Worm (Caenorhabditis elegans) whole organism, L4 larva: Measurements from ENCODE around the gene scly-1.
A peak's percentile ranks its signal among the peaks of the same experiment; 100 is the strongest.

Experiments used
- F44E2.7 ChIP-seq: fragments of 200-800 bp; sonication (Bioruptor generic); IDR thresholded peaks from 2 replicates; pipeline ENCODE4 v2.1.2; 2022; ENCODE audit warnings: missing genetic modification characterization, missing compliant biosample characterization
- R02D3.7 ChIP-seq: fragments of 150-350 bp; sonication (generic microtip); optimal IDR thresholded peaks from 3 replicates; lab custom pipeline; 2014; ENCODE audit warnings: missing biosample characterization, missing genetic modification characterization
- T20F7.1 ChIP-seq: fragments of 200-800 bp; sonication (Bioruptor generic); optimal IDR thresholded peaks from 2 replicates; lab custom pipeline; 2018; ENCODE audit warnings: mild to moderate bottlenecking, missing genetic modification characterization, missing compliant biosample characterization
- Y5F2A.4 ChIP-seq: fragments of 200-800 bp; sonication (Bioruptor generic); optimal IDR thresholded peaks from 2 replicates; lab custom pipeline; 2018; ENCODE audit warnings: mild to moderate bottlenecking, missing genetic modification characterization, missing compliant biosample characterization
- ZK337.2 ChIP-seq: fragments of 200-800 bp; sonication (Bioruptor generic); IDR thresholded peaks from 2 replicates; pipeline ENCODE4 v1.3.6; 2022; ENCODE audit warnings: missing genetic modification reagents, missing genetic modification characterization, missing compliant biosample characterization
- aha-1 ChIP-seq: fragments of 150-350 bp; peaks from one replicate; lab custom pipeline; 2014; ENCODE audit warnings: missing biosample characterization, missing genetic modification characterization
- arid-1 ChIP-seq: fragments of 200-800 bp; sonication (Bioruptor generic); conservative IDR thresholded peaks from 2 replicates; pipeline ENCODE4 v1.3.6; 2022; ENCODE audit warnings: missing genetic modification reagents, missing genetic modification characterization, missing compliant biosample characterization
- ceh-28 ChIP-seq: fragments of 150-350 bp; optimal IDR thresholded peaks from 2 replicates; lab custom pipeline; 2014; ENCODE audit warnings: missing biosample characterization, missing genetic modification reagents, missing genetic modification characterization
- ceh-82 ChIP-seq: sonication (generic microtip); optimal IDR thresholded peaks from 2 replicates; lab custom pipeline; 2017; ENCODE audit warnings: missing biosample characterization, missing genetic modification characterization
- ctbp-1 ChIP-seq: fragments of 200-800 bp; sonication (Bioruptor generic); IDR thresholded peaks from 2 replicates; pipeline ENCODE4 v1.3.6; 2022; ENCODE audit warnings: missing genetic modification reagents, missing genetic modification characterization, missing compliant biosample characterization
- daf-16 ChIP-seq, 3 experiments: sonication (generic microtip); optimal IDR thresholded peaks; 2 replicates each; lab custom pipeline; 2016 to 2017; ENCODE audit warnings: missing genetic modification characterization in 3 of 3, missing genetic modification reagents in 3 of 3, mild to moderate bottlenecking in 2 of 3, missing compliant biosample characterization in 2 of 3, missing biosample characterization in 1 of 3, moderate library complexity in 1 of 3
- dmd-6 ChIP-seq: fragments of 200-800 bp; sonication (Bioruptor generic); IDR thresholded peaks from 2 replicates; pipeline ENCODE4 v1.3.6; 2022; ENCODE audit warnings: missing genetic modification reagents, missing genetic modification characterization, missing compliant biosample characterization
- dve-1 ChIP-seq: sonication (generic microtip); optimal IDR thresholded peaks from 2 replicates; lab custom pipeline; 2017; ENCODE audit warnings: antibody characterized with exemption, mild to moderate bottlenecking, missing genetic modification characterization, missing compliant biosample characterization; ENCODE audit not compliant: insufficient read depth
- fos-1 ChIP-seq: fragments of 150-350 bp; optimal IDR thresholded peaks from 2 replicates; lab custom pipeline; 2014; ENCODE audit warnings: missing biosample characterization, missing genetic modification characterization
- hlh-11 ChIP-seq: fragments of 200-800 bp; sonication (Bioruptor generic); optimal IDR thresholded peaks from 2 replicates; lab custom pipeline; 2018; ENCODE audit warnings: mild to moderate bottlenecking, missing genetic modification characterization, missing compliant biosample characterization
- hlh-30 ChIP-seq: sonication (generic microtip); optimal IDR thresholded peaks from 2 replicates; lab custom pipeline; 2017; ENCODE audit warnings: antibody characterized with exemption, mild to moderate bottlenecking, missing genetic modification characterization, missing compliant biosample characterization; ENCODE audit not compliant: insufficient read depth
- hmg-1.1 ChIP-seq: fragments of 200-800 bp; sonication (Bioruptor generic); IDR thresholded peaks from 2 replicates; pipeline ENCODE4 v1.3.6; 2022; ENCODE audit warnings: missing genetic modification reagents, missing genetic modification characterization, missing compliant biosample characterization
- jun-1 ChIP-seq: fragments of 150-350 bp; optimal IDR thresholded peaks from 2 replicates; lab custom pipeline; 2014; ENCODE audit warnings: missing biosample characterization, missing genetic modification reagents, missing genetic modification characterization
- lin-1 ChIP-seq: fragments of 200-800 bp; sonication (Bioruptor generic); IDR thresholded peaks from 2 replicates; pipeline ENCODE4 v1.3.6; 2022; ENCODE audit warnings: missing genetic modification reagents, missing genetic modification characterization, missing compliant biosample characterization
- lin-29 ChIP-seq: fragments of 200-800 bp; sonication (Bioruptor generic); IDR thresholded peaks from 2 replicates; pipeline ENCODE4 v1.3.6; 2022; ENCODE audit warnings: missing genetic modification reagents, missing genetic modification characterization, missing compliant biosample characterization
- lin-38 ChIP-seq: fragments of 200-800 bp; sonication (Bioruptor generic); IDR thresholded peaks from 2 replicates; pipeline ENCODE4 v1.3.6; 2022; ENCODE audit warnings: missing genetic modification reagents, missing genetic modification characterization, missing compliant biosample characterization
- lin-39 ChIP-seq: fragments of 150-350 bp; optimal IDR thresholded peaks from 2 replicates; lab custom pipeline; 2014; ENCODE audit warnings: missing biosample characterization, missing genetic modification reagents, missing genetic modification characterization
- lsy-2 ChIP-seq, 2 experiments: fragments of 150-350 bp in 1 of 2; sonication (generic microtip) in 1 of 2; optimal IDR thresholded peaks; 2 replicates each; lab custom pipeline; 2014 to 2017; ENCODE audit warnings: missing biosample characterization in 2 of 2, missing genetic modification characterization in 2 of 2
- madf-9 ChIP-seq: fragments of 200-800 bp; sonication (Bioruptor generic); conservative IDR thresholded peaks from 2 replicates; pipeline ENCODE4 v1.3.6; 2022; ENCODE audit warnings: missing genetic modification reagents, missing genetic modification characterization, missing compliant biosample characterization
- mdl-1 ChIP-seq, 2 experiments: fragments of 150-350 bp in 1 of 2; sonication (generic microtip) in 1 of 2; optimal IDR thresholded peaks; 2 replicates each; lab custom pipeline; 2014 to 2017; ENCODE audit warnings: missing biosample characterization in 2 of 2, missing genetic modification characterization in 2 of 2
- mep-1 ChIP-seq: fragments of 150-350 bp; sonication (generic microtip); optimal IDR thresholded peaks from 3 replicates; lab custom pipeline; 2014; ENCODE audit warnings: missing biosample characterization, missing genetic modification characterization
- mes-2 ChIP-seq: sonication (generic microtip); optimal IDR thresholded peaks from 2 replicates; lab custom pipeline; 2016; ENCODE audit warnings: missing genotype, mild to moderate bottlenecking, missing genetic modification characterization, missing compliant biosample characterization; ENCODE audit not compliant: poor library complexity, severe bottlenecking
- mxl-2 ChIP-seq: fragments of 200-800 bp; sonication (Bioruptor generic); conservative IDR thresholded peaks from 2 replicates; pipeline ENCODE4 v1.3.6; 2022; ENCODE audit warnings: missing genetic modification reagents, missing genetic modification characterization, missing compliant biosample characterization
- nhr-237 ChIP-seq: sonication (generic microtip); optimal IDR thresholded peaks from 2 replicates; lab custom pipeline; 2017; ENCODE audit warnings: missing biosample characterization, missing genetic modification characterization
- nhr-25 ChIP-seq: sonication (generic microtip); optimal IDR thresholded peaks from 2 replicates; lab custom pipeline; 2017; ENCODE audit warnings: missing genetic modification characterization, mild to moderate bottlenecking, missing compliant biosample characterization, antibody characterized with exemption, moderate library complexity, borderline replicate concordance; ENCODE audit not compliant: insufficient read depth
- nhr-28 ChIP-seq: fragments of 150-350 bp; optimal IDR thresholded peaks from 2 replicates; lab custom pipeline; 2014; ENCODE audit warnings: missing biosample characterization, missing genetic modification characterization
- nhr-6 ChIP-seq: fragments of 150-350 bp; optimal IDR thresholded peaks from 2 replicates; lab custom pipeline; 2014; ENCODE audit warnings: missing biosample characterization, missing genetic modification characterization
- rbr-2 ChIP-seq: sonication (generic microtip); optimal IDR thresholded peaks from 2 replicates; lab custom pipeline; 2016; ENCODE audit warnings: missing genotype, missing genetic modification characterization, missing compliant biosample characterization
- unc-62 ChIP-seq, 3 experiments: fragments of 150-350 bp in 1 of 3; sonication (generic microtip); optimal IDR thresholded peaks in 2 of 3; peaks in 1 of 3; 1 replicate in 1 of 3; 2 replicates in 2 of 3; lab custom pipeline; 2014 to 2017; ENCODE audit warnings: missing biosample characterization in 3 of 3, missing genetic modification characterization in 3 of 3, missing genetic modification reagents in 3 of 3, missing genotype in 1 of 3
- zfp-2 ChIP-seq: sonication (generic microtip); optimal IDR thresholded peaks from 2 replicates; lab custom pipeline; 2016; ENCODE audit warnings: mild to moderate bottlenecking, missing genetic modification characterization, missing compliant biosample characterization
- ztf-7 ChIP-seq: fragments of 150-350 bp; optimal IDR thresholded peaks from 2 replicates; lab custom pipeline; 2014; ENCODE audit warnings: missing biosample characterization, missing genetic modification characterization

Gene scly-1

DNA sequence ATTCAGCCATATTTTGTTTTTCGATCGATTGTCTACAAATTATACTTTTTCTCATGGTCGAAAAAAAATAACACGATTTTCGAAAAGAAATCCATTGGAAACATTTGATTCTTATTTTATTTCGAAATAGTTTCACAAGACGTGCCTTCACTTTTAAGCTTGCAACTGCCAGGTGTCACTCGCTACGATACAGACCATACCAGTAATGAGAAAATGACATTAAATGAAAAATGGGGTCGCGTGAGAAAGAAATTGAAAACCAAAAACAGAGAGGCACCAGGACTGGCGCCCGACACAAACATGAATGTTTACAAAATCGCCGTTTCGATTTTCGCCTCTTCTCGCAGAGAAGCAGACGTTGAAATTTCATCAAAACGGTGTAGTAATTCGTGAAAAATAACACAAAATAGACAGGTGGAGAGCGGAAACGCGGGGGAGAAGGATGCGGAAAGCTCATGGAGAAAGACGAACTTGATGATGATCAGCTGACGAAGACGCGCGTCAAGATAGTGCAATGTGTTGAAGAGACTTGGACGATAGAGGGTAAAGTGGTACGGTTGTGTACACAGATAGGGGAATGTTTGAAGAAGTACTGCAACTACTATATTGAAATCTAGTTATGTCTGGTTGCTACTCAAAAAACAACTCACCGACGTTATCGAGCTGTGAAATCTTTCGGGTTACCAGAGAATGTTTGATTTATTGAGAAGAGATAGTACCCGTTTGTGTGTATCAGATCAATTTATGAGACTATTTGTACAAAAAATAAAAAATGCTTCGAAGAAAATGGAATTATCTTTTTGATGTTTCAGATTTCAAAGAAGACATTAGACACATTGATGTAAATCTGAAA, 44.6 kb downstream of the scly-1 start:
- TF ChIP-seq lin-39 (tag; lab: Kevin White, UChicago): no peak
- TF ChIP-seq F44E2.7: no peak
- TF ChIP-seq nhr-25 (tag; lab: Kevin White, UChicago): no peak
- TF ChIP-seq ZK337.2: no peak
- TF ChIP-seq mdl-1 (tag; optimal IDR thresholded peaks at IDR 0.05; lab: Kevin White, UChicago): peak in 1 of 2 experiments; percentile 27
- TF ChIP-seq jun-1: no peak
- TF ChIP-seq madf-9 (GFP tag; lab: Robert Waterston, UW): peak; percentile 49; the same call in 1 of the 2 replicates
- TF ChIP-seq nhr-237 (tag; lab: Kevin White, UChicago): no peak
- peak; percentile 32; the same call in 1 of the 2 replicates for TF ChIP-seq hmg-1.1 (GFP tag; lab: Robert Waterston, UW)
- TF ChIP-seq zfp-2 (tag; lab: Kevin White, UChicago): no peak
- no peak for TF ChIP-seq R02D3.7 (tag; lab: Kevin White, UChicago)
- peak; percentile 49 for TF ChIP-seq hlh-30 (tag; lab: Kevin White, UChicago)
- no peak for TF ChIP-seq arid-1 (GFP tag; lab: Robert Waterston, UW)
- TF ChIP-seq T20F7.1 (GFP tag; lab: Kevin White, UChicago): no peak
- TF ChIP-seq lin-38: no peak
- TF ChIP-seq hlh-11 (tag; lab: Kevin White, UChicago): peak; percentile 59
- TF ChIP-seq rbr-2 (tag; lab: Kevin White, UChicago): no peak
- TF ChIP-seq nhr-6 (tag; lab: Kevin White, UChicago): peak; percentile 49
- no peak for TF ChIP-seq ceh-28
- TF ChIP-seq ctbp-1 (GFP tag; lab: Robert Waterston, UW): no peak
- peak in 1 of 2 experiments; percentile 44 for TF ChIP-seq daf-16 (GFP tag; optimal IDR thresholded peaks at IDR 0.05; lab: Kevin White, UChicago)
- TF ChIP-seq daf-16 (tag; optimal IDR thresholded peaks at IDR 0.05; lab: Kevin White, UChicago): peak; percentile 65
- TF ChIP-seq lsy-2 (tag; optimal IDR thresholded peaks at IDR 0.05; lab: Kevin White, UChicago): no peak
- peak in 1 of 2 experiments; percentile 60 for TF ChIP-seq unc-62 (GFP tag; optimal IDR thresholded peaks at IDR 0.05 in 1 of 2; lab: Kevin White, UChicago)
- no peak for TF ChIP-seq unc-62 (tag; optimal IDR thresholded peaks at IDR 0.05; lab: Kevin White, UChicago)
- no peak for TF ChIP-seq Y5F2A.4 (GFP tag; lab: Kevin White, UChicago)

DNA sequence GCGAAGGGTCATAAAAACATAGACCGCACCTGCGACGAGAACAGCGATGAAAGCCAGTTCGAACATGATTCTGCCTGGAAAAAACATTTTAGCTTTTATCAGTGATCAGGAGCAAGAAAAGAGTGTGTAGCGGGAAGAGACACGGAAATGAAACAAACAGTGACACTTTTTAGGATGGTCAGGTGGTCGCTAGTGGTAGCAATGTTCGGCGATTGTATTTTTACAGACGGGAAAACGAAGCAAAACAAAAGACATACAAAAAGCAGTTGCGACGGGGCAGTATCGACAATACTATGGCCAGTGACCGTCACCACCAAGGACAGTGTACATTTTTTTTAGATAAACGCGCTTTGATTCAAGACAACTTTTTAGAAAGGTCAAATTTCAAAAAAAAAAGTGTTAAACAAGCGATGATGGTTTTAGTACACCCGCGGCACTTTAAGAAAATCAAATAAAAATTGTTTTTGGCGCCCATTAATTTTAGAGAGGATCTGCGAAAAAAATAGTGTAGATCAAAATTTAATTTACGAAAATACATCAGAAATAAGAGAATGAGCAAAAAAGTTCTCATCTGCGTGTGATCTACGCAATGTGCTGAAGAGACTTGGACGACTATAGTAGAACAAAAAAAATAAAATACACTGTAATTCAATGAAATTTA, 45.3 kb downstream of the scly-1 start, which contains the start of gene T24H7.9:
T24H7.9 (minus strand) TSS at position 74 of the 661 bp plus-strand sequence.
- no peak for TF ChIP-seq daf-16 (GFP tag; optimal IDR thresholded peaks at IDR 0.05; lab: Kevin White, UChicago)
- TF ChIP-seq daf-16 (tag; optimal IDR thresholded peaks at IDR 0.05; lab: Kevin White, UChicago): peak; percentile 60
- no peak for TF ChIP-seq ceh-82 (tag; lab: Kevin White, UChicago)
- TF ChIP-seq dve-1: peak; percentile 61
- peak; percentile 8 for TF ChIP-seq mep-1 (tag; lab: Kevin White, UChicago)
- TF ChIP-seq fos-1 (tag; lab: Kevin White, UChicago): no peak
- TF ChIP-seq nhr-28: peak; percentile 31
- peak; percentile 68 for TF ChIP-seq hlh-11 (tag; lab: Kevin White, UChicago)
- TF ChIP-seq aha-1 (tag; lab: Kevin White, UChicago): peak; percentile 68
- TF ChIP-seq lin-29 (GFP tag; lab: Robert Waterston, UW): peak; percentile 43; the same call in 1 of the 2 replicates
- peak; percentile 66 for TF ChIP-seq hlh-30 (tag; lab: Kevin White, UChicago)
- peak; percentile 37; the same call in 1 of the 2 replicates for TF ChIP-seq dmd-6 (GFP tag; lab: Robert Waterston, UW)
- no peak for TF ChIP-seq ztf-7 (tag; lab: Kevin White, UChicago)
- 0 out of 2 replicates have a peak, but pooled peaks have one; percentile 41 for TF ChIP-seq lin-1
- TF ChIP-seq mxl-2 (GFP tag; lab: Robert Waterston, UW): no peak
- TF ChIP-seq mes-2 (tag; lab: Kevin White, UChicago): peak; percentile 23
